Fruit fly (Drosophila melanogaster) ovary, adult (tissue): ENCODE measurements around the gene CG16710.
A peak's percentile ranks its signal among the peaks of the same experiment; 100 is the strongest.

ENCODE experiments used
- CG17801 ChIP-seq: fragments of 200-800 bp; optimal IDR thresholded peaks from 2 replicates; lab custom pipeline; 2019; ENCODE audit warnings: missing biosample characterization, mild to moderate bottlenecking, missing genetic modification characterization, moderate library complexity; ENCODE audit not compliant: partially characterized antibody

Gene CG16710

DNA sequence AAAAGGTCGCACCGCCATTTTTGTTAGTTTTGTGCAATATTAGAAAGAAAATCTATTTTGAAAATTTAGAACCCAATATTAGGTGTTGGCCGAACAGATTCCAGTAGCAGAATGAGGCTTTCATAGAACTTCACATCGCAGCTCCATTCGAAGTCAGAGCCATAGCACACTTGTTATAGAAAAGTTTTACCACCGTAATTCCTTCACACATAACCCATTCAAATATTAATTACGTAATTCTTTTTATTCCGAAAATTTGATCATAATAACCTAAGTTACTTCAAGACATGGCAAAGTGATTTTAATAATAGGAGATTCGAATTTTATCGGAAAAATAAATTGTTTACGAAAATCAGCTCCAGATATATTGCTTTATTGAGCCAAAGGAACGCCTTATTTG, 13.8 kb downstream of the CG16710 start, which contains the start of gene CG10252:
Gene CG10252 (minus strand): TSS at position 101 of the 400 bp plus-strand sequence.
- TF ChIP-seq CG17801 (GFP tag; lab: Kevin White, UChicago): no peak

DNA sequence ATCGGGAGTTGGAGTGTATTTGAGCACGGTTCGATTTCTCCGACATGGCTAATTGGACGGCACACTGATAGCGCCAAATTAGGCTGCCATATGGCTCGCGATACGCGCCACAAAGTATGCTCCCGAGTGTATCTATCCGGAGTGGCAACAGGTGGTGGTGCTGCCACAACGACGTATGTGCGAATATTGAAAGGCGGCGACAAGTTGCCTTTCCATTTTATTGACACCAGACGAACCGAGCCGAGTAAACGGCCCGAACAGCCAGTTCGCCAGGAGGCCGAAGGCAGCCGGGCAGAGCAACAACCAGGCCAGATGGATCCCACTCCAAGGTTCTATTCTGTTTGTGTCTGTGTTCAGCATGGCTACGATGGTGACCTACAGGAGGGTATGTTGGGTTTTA, 16.5 kb downstream of the CG16710 start, which contains the start of gene prt:
Gene prt (minus strand): TSS at position 193 of the 400 bp plus-strand sequence.
- no peak for TF ChIP-seq CG17801 (GFP tag; lab: Kevin White, UChicago)

dm6 chr3R:23700304-23700767, 18.0 kb downstream of the CG16710 start, which contains the start of the genes CG31468 and Gba1a:
Gene CG31468, minus strand, starts transcription at chr3R:23700354.
Gene Gba1a, plus strand, starts transcription at chr3R:23700621.
- no peak for TF ChIP-seq CG17801 (GFP tag; lab: Kevin White, UChicago)

- TF ChIP-seq CG17801 (GFP tag; lab: Kevin White, UChicago): no peak
Measured at dm6 chr3R:23702461-23702860, 20.2 kb downstream of the CG16710 start, which contains the start of gene Qsox4. Gene Qsox4, plus strand, starts transcription at chr3R:23702761.

DNA sequence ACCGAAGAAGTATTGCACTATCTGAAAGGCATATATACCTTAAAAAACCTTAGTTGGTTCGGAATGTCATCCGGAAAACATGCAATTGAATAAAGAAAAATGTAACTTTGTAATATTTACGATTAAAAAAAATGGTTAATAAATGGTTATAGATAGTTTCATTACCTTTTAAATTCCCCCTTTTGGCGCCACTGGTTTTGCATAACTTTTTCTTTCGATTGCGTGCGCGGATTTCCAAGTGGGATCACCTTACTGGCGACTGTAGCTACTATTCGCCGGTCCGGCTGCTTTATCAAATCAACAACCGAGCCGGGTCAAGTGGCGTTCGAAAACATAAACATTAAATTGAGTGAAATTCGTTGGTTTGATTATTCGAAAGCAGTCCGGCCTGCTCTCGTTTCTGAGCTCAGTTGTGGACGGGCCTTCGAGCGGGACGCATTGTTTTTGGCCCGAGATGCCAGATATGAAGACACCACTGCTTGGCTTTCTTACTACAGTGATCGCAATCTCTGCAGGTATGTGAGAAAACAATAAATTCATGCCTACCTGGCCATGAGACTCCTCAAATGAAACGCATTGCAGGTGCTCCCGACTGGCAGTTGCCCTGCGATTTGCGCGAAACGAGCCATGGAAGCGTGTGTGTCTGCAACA, 22.2 kb downstream of the CG16710 start, which contains the start of gene Gba1b:
Gene Gba1b (plus strand): TSS at position 422 of the 651 bp plus-strand sequence.
- no peak for TF ChIP-seq CG17801 (GFP tag; lab: Kevin White, UChicago)

- no peak for TF ChIP-seq CG17801 (GFP tag; lab: Kevin White, UChicago)
Measured at dm6 chr3R:23709508-23710208, 27.4 kb downstream of the CG16710 start, which contains the start of gene CG10301. Gene CG10301, plus strand, starts transcription at chr3R:23710158.

DNA sequence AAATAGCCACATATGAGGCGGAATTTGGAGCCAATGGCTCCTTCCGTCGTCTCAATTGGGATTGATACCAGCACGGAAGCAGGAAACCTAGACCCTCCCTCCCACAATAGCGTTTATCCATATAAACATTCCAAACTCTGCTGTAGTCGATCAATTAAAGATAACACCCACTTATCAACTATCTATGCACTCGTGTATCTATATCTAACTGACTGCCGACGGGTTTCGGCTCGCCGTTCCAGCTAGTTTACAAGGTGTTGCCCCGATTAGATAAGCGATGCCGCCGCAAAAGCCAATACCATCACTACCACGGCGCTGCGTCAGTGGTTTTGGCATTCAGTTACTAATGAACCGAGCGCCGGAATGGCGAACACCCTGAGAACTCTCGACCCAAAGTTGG, 28.9 kb downstream of the CG16710 start, which contains the start of gene CG10300:
Gene CG10300 (plus strand): TSS at position 333 of the 400 bp plus-strand sequence.
- TF ChIP-seq CG17801 (GFP tag; lab: Kevin White, UChicago): no peak

- TF ChIP-seq CG17801 (GFP tag; lab: Kevin White, UChicago): no peak
Measured at dm6 chr3R:23713901-23714300, 31.6 kb downstream of the CG16710 start.

- no peak for TF ChIP-seq CG17801 (GFP tag; lab: Kevin White, UChicago)
Measured at dm6 chr3R:23714852-23715251, 32.5 kb downstream of the CG16710 start.

dm6 chr3R:23718297-23718941, 36.1 kb downstream of the CG16710 start, which contains the start of gene nau:
Gene nau, minus strand, starts transcription at chr3R:23718357.
- TF ChIP-seq CG17801 (GFP tag; lab: Kevin White, UChicago): no peak

dm6 chr3R:23721525-23721924, 39.2 kb downstream of the CG16710 start, which contains the start of gene CG10232:
Gene CG10232, minus strand, starts transcription at chr3R:23721625.
- no peak for TF ChIP-seq CG17801 (GFP tag; lab: Kevin White, UChicago)

DNA sequence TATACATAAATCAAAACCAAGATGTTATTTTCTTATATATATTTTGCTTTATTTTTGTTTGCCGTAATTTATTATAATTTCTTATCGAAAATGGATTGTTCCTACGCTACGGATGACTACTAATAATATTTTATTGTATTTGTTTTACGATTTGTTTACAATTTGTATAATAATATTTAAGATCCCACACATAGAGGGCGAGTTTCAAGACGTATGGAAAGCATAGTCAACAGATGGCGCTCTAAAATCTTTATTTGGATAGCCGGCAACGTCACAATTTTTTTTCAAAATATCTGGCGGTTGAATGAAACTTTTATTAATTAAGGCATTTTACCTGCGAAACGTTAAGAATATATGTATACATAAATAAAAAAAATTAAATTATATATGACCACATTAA, 39.6 kb downstream of the CG16710 start:
- TF ChIP-seq CG17801 (GFP tag; lab: Kevin White, UChicago): peak; percentile 54

- no peak for TF ChIP-seq CG17801 (GFP tag; lab: Kevin White, UChicago)
Measured at dm6 chr3R:23722680-23723372, 40.5 kb downstream of the CG16710 start, which contains the start of gene CG10365. Gene CG10365, plus strand, starts transcription at chr3R:23723331.
